Worm (Caenorhabditis elegans) whole organism, midembryonic: ENCODE data around the gene C10A4.10.

Experiments used
- T22C8.4 ChIP-seq: fragments of 200-800 bp; sonication (Bioruptor generic); IDR thresholded peaks from 2 replicates; pipeline ENCODE4 v1.3.6; 2022; ENCODE audit warnings: missing genetic modification characterization, missing compliant biosample characterization
- cog-1 ChIP-seq: sonication (generic microtip); optimal IDR thresholded peaks from 2 replicates; lab custom pipeline; 2016; ENCODE audit warnings: missing genetic modification characterization, missing compliant biosample characterization
- flt-1 ChIP-seq: fragments of 200-800 bp; sonication (Bioruptor generic); IDR thresholded peaks from 2 replicates; pipeline ENCODE4 v1.3.6; 2022; ENCODE audit warnings: missing genetic modification characterization, missing compliant biosample characterization
- klf-2 ChIP-seq: fragments of 200-800 bp; sonication (Bioruptor generic); conservative IDR thresholded peaks from 2 replicates; pipeline ENCODE4 v1.3.6; 2022; ENCODE audit warnings: missing genetic modification reagents, missing genetic modification characterization, missing compliant biosample characterization
- med-1 ChIP-seq: sonication (generic microtip); optimal IDR thresholded peaks from 2 replicates; lab custom pipeline; 2017; ENCODE audit warnings: missing genetic modification characterization, mild to moderate bottlenecking, missing compliant biosample characterization, antibody characterized with exemption, missing genetic modification reagents; ENCODE audit not compliant: insufficient read depth
- ref-1 ChIP-seq: fragments of 200-800 bp; sonication (Bioruptor generic); conservative IDR thresholded peaks from 2 replicates; pipeline ENCODE4 v1.3.6; 2022; ENCODE audit warnings: missing genetic modification reagents, missing genetic modification characterization, missing compliant biosample characterization
- tab-1 ChIP-seq: fragments of 200-800 bp; sonication (Bioruptor generic); IDR thresholded peaks from 2 replicates; pipeline ENCODE4 v1.3.6; 2022; ENCODE audit warnings: missing genetic modification characterization, missing compliant biosample characterization
- ztf-23 ChIP-seq: fragments of 200-800 bp; sonication (Bioruptor generic); IDR thresholded peaks from 2 replicates; pipeline ENCODE4 v1.3.6; 2022; ENCODE audit warnings: missing genetic modification reagents, missing genetic modification characterization, missing compliant biosample characterization
- ztf-29 ChIP-seq: fragments of 200-800 bp; sonication (Bioruptor generic); IDR thresholded peaks from 2 replicates; pipeline ENCODE4 v1.3.6; 2022; ENCODE audit warnings: missing genetic modification reagents, missing genetic modification characterization, missing compliant biosample characterization

Gene C10A4.10

ce11 chrX:7436912-7437311, 38.2 kb downstream of the C10A4.10 start:
- TF ChIP-seq ztf-29 (GFP tag; lab: Robert Waterston, UW), result no peak
- TF ChIP-seq ztf-23 (GFP tag; lab: Robert Waterston, UW), result no peak
- no peak for TF ChIP-seq klf-2 (GFP tag; lab: Robert Waterston, UW)
- TF ChIP-seq tab-1 (GFP tag; lab: Robert Waterston, UW), result no peak
- no peak for TF ChIP-seq T22C8.4 (GFP tag; lab: Robert Waterston, UW)
- no peak for TF ChIP-seq ref-1
- TF ChIP-seq med-1, result no peak
- no peak for TF ChIP-seq flt-1 (GFP tag; lab: Robert Waterston, UW)
- TF ChIP-seq cog-1 (tag; lab: Kevin White, UChicago), result no peak

- TF ChIP-seq ztf-23 (GFP tag; lab: Robert Waterston, UW) (no peak), ztf-29 (GFP tag; lab: Robert Waterston, UW) (no peak), cog-1 (tag; lab: Kevin White, UChicago) (no peak), klf-2 (GFP tag; lab: Robert Waterston, UW) (no peak), ref-1 (no peak), T22C8.4 (GFP tag; lab: Robert Waterston, UW) (no peak), flt-1 (GFP tag; lab: Robert Waterston, UW) (no peak)
These were observed 39.3 kb downstream of the C10A4.10 start, which contains the start of gene C01C10.2 for ce11 chrX:7437949-7438348. Gene C01C10.2 (minus strand): TSS chrX:7438118.

DNA sequence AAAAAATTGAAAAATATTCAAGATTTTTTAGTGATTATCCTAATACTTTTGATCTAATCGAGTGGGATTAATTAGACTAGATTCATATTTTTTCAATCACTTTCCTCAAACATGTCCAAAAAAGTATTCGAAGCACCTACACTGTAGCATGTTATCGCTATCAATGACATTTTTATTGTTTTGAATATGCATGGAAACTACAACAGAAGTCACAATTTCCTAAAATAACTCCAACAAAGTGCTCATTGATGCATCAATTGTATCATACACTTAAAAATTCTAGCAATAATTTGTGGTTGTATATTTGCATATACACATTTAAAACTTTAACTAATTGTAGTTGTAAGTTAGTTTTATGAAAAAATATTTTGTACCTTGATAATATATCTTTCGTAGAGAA, 41.4 kb downstream of the C10A4.10 start:
- TF ChIP-seq T22C8.4 (GFP tag; lab: Robert Waterston, UW), result no peak
- no peak for TF ChIP-seq ref-1
- no peak for TF ChIP-seq klf-2 (GFP tag; lab: Robert Waterston, UW)
- no peak for TF ChIP-seq ztf-29 (GFP tag; lab: Robert Waterston, UW)
- TF ChIP-seq med-1, result no peak
- no peak for TF ChIP-seq tab-1 (GFP tag; lab: Robert Waterston, UW)
- no peak for TF ChIP-seq ztf-23 (GFP tag; lab: Robert Waterston, UW)

DNA sequence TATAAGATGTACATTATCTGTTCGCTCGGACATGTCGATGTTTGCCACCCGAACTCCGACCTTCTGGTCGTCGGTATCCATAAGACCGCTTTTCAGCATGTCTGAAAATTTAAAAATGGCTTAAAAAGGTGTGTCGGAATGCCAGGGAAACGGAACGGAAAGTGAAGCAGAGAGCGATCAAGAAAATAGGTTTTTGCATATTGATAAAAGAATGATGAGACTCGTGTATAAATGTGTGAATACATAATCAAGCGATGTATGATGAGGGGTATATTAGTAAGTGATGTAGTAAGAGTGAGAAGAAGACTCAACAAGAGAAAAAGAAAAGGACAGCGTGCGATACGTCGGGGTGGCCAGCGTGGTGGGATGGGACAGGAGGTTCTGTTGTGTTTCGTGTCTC, 43.8 kb downstream of the C10A4.10 start, which contains the start of gene acl-12:
Gene acl-12 (minus strand): TSS at position 101 of the 400 bp plus-strand sequence.
- no peak for TF ChIP-seq ztf-23 (GFP tag; lab: Robert Waterston, UW)
- no peak for TF ChIP-seq tab-1 (GFP tag; lab: Robert Waterston, UW)
- no peak for TF ChIP-seq ref-1
- no peak for TF ChIP-seq klf-2 (GFP tag; lab: Robert Waterston, UW)
- TF ChIP-seq med-1, result no peak

ce11 chrX:7445734-7446133, 47.0 kb downstream of the C10A4.10 start:
- no peak for TF ChIP-seq ztf-23 (GFP tag; lab: Robert Waterston, UW)
- TF ChIP-seq cog-1 (tag; lab: Kevin White, UChicago), result no peak
- no peak for TF ChIP-seq tab-1 (GFP tag; lab: Robert Waterston, UW)
- no peak for TF ChIP-seq med-1
- no peak for TF ChIP-seq flt-1 (GFP tag; lab: Robert Waterston, UW)
- no peak for TF ChIP-seq ztf-29 (GFP tag; lab: Robert Waterston, UW)
- no peak for TF ChIP-seq T22C8.4 (GFP tag; lab: Robert Waterston, UW)
- no peak for TF ChIP-seq klf-2 (GFP tag; lab: Robert Waterston, UW)
- TF ChIP-seq ref-1, result no peak

ce11 chrX:7446485-7446884, 47.8 kb downstream of the C10A4.10 start:
- no peak for TF ChIP-seq flt-1 (GFP tag; lab: Robert Waterston, UW)
- no peak for TF ChIP-seq cog-1 (tag; lab: Kevin White, UChicago)
- no peak for TF ChIP-seq klf-2 (GFP tag; lab: Robert Waterston, UW)
- no peak for TF ChIP-seq ref-1
- no peak for TF ChIP-seq tab-1 (GFP tag; lab: Robert Waterston, UW)
- TF ChIP-seq ztf-29 (GFP tag; lab: Robert Waterston, UW), result no peak
- TF ChIP-seq med-1, result no peak
- no peak for TF ChIP-seq T22C8.4 (GFP tag; lab: Robert Waterston, UW)
- TF ChIP-seq ztf-23 (GFP tag; lab: Robert Waterston, UW), result no peak

DNA sequence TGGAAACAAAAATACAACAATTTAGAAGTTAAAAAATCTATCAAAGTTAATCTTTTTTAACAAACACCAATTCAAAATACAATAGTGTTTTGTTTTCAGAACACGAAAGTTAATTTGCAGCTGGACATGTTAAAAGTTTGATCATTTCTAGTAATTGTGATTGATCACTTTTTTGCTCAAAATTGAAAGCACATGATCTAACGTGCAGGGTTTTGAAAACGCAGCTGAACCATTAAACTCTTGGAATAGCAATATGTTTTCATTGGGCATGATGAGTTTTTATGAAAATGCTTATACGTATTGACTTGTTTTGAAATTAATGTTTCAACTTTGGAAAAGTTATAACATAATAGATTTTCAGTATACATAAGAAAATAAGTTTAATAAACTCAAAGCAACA, 48.7 kb downstream of the C10A4.10 start:
- TF ChIP-seq klf-2 (GFP tag; lab: Robert Waterston, UW) (no peak), ref-1 (no peak), ztf-29 (GFP tag; lab: Robert Waterston, UW) (no peak), med-1 (no peak), tab-1 (GFP tag; lab: Robert Waterston, UW) (no peak), ztf-23 (GFP tag; lab: Robert Waterston, UW) (no peak), T22C8.4 (GFP tag; lab: Robert Waterston, UW) (no peak), cog-1 (tag; lab: Kevin White, UChicago) (no peak), flt-1 (GFP tag; lab: Robert Waterston, UW) (no peak)
